Worm (Caenorhabditis elegans): ENCODE measurements around the gene agt-2.
A peak's percentile ranks its signal among the peaks of the same experiment; 100 is the strongest.

agt-2 gene

ce11 chrII:5389831-5390323 lies 16.2 kb upstream of the agt-2 start, which contains the start of gene ndx-6 (continued):
- TF ChIP-seq Y95B8A.8 (GFP tag; IDR thresholded peaks at IDR 0.05) (0 out of 2 replicates have a peak, but pooled peaks have one; percentile 51), egl-44 (GFP tag; IDR thresholded peaks at IDR 0.05) (no peak), let-607 (tag; optimal IDR thresholded peaks at IDR 0.05) (peak in 1 of 2 experiments; percentile 52)

DNA sequence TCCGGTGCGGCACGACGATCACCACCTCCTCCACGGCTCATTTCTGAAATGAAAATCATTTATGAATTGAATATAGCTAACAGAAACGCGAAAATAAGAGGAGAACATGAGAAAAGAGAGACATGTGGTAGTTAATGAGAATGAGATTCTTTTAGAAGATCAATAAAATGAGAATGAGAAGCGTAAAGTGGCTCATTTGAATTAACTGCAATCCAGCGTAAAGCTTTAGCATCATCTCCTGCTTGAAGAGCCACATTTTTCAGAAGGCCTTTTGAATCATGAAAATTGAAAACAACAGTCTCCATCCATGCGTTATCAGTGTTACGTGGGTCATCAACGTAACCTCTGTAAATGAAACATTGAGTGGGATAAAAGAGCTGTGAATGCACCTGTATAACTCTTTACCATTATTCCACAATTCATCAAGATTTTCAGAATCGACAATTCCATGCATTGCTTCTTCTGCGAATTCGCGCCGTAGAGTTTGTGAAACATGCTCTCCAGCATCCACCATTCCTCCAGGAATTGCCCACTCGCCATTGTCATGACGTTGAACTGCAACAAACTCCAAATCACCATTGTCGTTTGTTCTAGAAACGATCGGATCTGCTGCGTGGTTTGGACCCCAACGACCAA lies 15.3 kb upstream of the agt-2 start, which contains the start of gene rsp-4:
TSS of gene rsp-4 (minus strand) at position 51 of the 636 bp plus-strand sequence.
- no peak for TF ChIP-seq gei-17 (GFP tag; optimal IDR thresholded peaks at IDR 0.05)
- TF ChIP-seq aptf-3 (GFP tag; IDR thresholded peaks at IDR 0.05) = no peak
- TF ChIP-seq let-607 (tag; optimal IDR thresholded peaks at IDR 0.05) = no peak
- TF ChIP-seq nfyb-1 (GFP tag; IDR thresholded peaks at IDR 0.05) = 0 out of 2 replicates have a peak, but pooled peaks have one; percentile 36

DNA sequence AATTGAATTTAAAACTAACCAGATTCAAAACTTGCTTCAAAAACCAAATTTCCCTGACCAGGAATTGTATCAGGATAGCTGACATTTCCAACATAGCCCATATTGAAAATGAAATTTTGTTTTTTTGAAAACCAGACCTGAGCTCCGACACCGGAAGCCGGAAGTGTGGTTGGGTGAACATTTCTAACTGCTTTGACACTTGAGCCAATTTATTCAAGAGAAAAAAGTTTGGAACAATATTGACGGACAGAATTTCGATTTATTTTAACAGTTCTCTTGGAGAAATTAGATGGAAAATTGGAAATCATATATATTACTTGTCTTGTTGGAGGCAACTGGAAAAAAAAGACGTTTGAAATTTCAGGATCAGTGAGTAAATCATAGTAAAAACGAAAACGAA lies 13.6 kb upstream of the agt-2 start, which contains the start of gene ccpp-6:
TSS of gene ccpp-6 (minus strand) at position 101 of the 400 bp plus-strand sequence.
- TF ChIP-seq egl-18 (GFP tag; IDR thresholded peaks at IDR 0.05) = no peak
- TF ChIP-seq F39B2.1 (GFP tag; IDR thresholded peaks at IDR 0.05) = no peak
- no peak for TF ChIP-seq Y67H2A.10 (GFP tag; conservative IDR thresholded peaks at IDR 0.05)
- TF ChIP-seq aptf-2 (GFP tag; conservative IDR thresholded peaks at IDR 0.05) = no peak
- TF ChIP-seq atf-7 (tag; optimal IDR thresholded peaks at IDR 0.05) = no peak
- TF ChIP-seq B0336.3 (GFP tag; IDR thresholded peaks at IDR 0.05) = peak; percentile 40; the same call in 1 of the 2 replicates
- no peak for TF ChIP-seq pha-4 (tag; optimal IDR thresholded peaks at IDR 0.05)
- no peak for TF ChIP-seq sptf-2 (GFP tag; optimal IDR thresholded peaks at IDR 0.05)
- TF ChIP-seq Y53G8AR.9 (GFP tag; conservative IDR thresholded peaks at IDR 0.05) = 0 out of 2 replicates have a peak, but pooled peaks have one; percentile 11
- 0 out of 2 replicates have a peak, but pooled peaks have one; percentile 22 for TF ChIP-seq hsf-1 (GFP tag; IDR thresholded peaks at IDR 0.05)
- TF ChIP-seq F22D6.2 (tag; optimal IDR thresholded peaks at IDR 0.05) = no peak
- TF ChIP-seq bed-1 (GFP tag; IDR thresholded peaks at IDR 0.05) = no peak
- TF ChIP-seq unc-62 (GFP tag; optimal IDR thresholded peaks at IDR 0.05) = no peak
- TF ChIP-seq ekl-4 (GFP tag; IDR thresholded peaks at IDR 0.05) = no peak
- TF ChIP-seq Y95B8A.8 (GFP tag; IDR thresholded peaks at IDR 0.05) = peak; percentile 36; the same call in 1 of the 2 replicates
- no peak for TF ChIP-seq ceh-91 (GFP tag; IDR thresholded peaks at IDR 0.05)
- no peak for TF ChIP-seq nfya-1 (tag; optimal IDR thresholded peaks at IDR 0.05; ENCODE audit: borderline replicate concordance, insufficient read depth)
- no peak for TF ChIP-seq ceh-27 (GFP tag; optimal IDR thresholded peaks at IDR 0.05)
- TF ChIP-seq ama-1 (optimal IDR thresholded peaks at IDR 0.05) = no peak
- no peak for TF ChIP-seq ama-1 (GFP tag; optimal IDR thresholded peaks at IDR 0.05)
- TF ChIP-seq F37B4.10 (GFP tag; IDR thresholded peaks at IDR 0.05) = no peak
- 0 out of 2 replicates have a peak, but pooled peaks have one; percentile 42 for TF ChIP-seq madf-3 (GFP tag; IDR thresholded peaks at IDR 0.05)
- TF ChIP-seq xnd-1 (tag; optimal IDR thresholded peaks at IDR 0.05) = no peak
- no peak for TF ChIP-seq Y53F4B.3 (GFP tag; IDR thresholded peaks at IDR 0.05)
- no peak for TF ChIP-seq lin-54 (GFP tag; optimal IDR thresholded peaks at IDR 0.05)
- TF ChIP-seq ceh-100 (GFP tag; IDR thresholded peaks at IDR 0.05) = no peak
- no peak for TF ChIP-seq zfh-2 (GFP tag; conservative IDR thresholded peaks at IDR 0.05)
- TF ChIP-seq lag-1 (GFP tag; IDR thresholded peaks at IDR 0.05) = no peak
- TF ChIP-seq nhr-90 (tag; optimal IDR thresholded peaks at IDR 0.05) = no peak
- no peak for TF ChIP-seq lin-35 (GFP tag; optimal IDR thresholded peaks at IDR 0.05)
- TF ChIP-seq sea-2 (GFP tag; IDR thresholded peaks at IDR 0.05) = no peak
- TF ChIP-seq him-1 (tag; optimal IDR thresholded peaks at IDR 0.05) = peak; percentile 23
- no peak for TF ChIP-seq die-1 (tag; optimal IDR thresholded peaks at IDR 0.05)
- TF ChIP-seq ztf-18 (tag; optimal IDR thresholded peaks at IDR 0.05) = no peak
- TF ChIP-seq rpc-1 (optimal IDR thresholded peaks at IDR 0.05) = no peak
- TF ChIP-seq rpc-1 (tag; optimal IDR thresholded peaks at IDR 0.05) = no peak

Measured in whole organism, young adult.